Worm (Caenorhabditis elegans) whole organism, early embryonic: ENCODE results near the gene srsx-40.

Source experiments
- B0310.2 ChIP-seq: sonication (generic microtip); optimal IDR thresholded peaks from 2 replicates; lab custom pipeline; 2016; ENCODE audit warnings: mild to moderate bottlenecking, missing genetic modification characterization, missing compliant biosample characterization
- F13C5.2 ChIP-seq: sonication (generic microtip); optimal IDR thresholded peaks from 2 replicates; lab custom pipeline; 2017; ENCODE audit warnings: mild to moderate bottlenecking, missing genetic modification characterization, inconsistent platforms, missing compliant biosample characterization
- aly-1 ChIP-seq: sonication (generic microtip); optimal IDR thresholded peaks from 2 replicates; lab custom pipeline; 2016; ENCODE audit warnings: missing genetic modification characterization, missing compliant biosample characterization
- ama-1 ChIP-seq: fragments of 150-350 bp; optimal IDR thresholded peaks from 2 replicates; lab custom pipeline; 2014
- ceh-13 ChIP-seq: fragments of 200-800 bp; sonication (Bioruptor generic); optimal IDR thresholded peaks from 2 replicates; lab custom pipeline; 2018; ENCODE audit warnings: mild to moderate bottlenecking, missing genetic modification characterization, missing compliant biosample characterization
- ceh-36 ChIP-seq: sonication (generic microtip); optimal IDR thresholded peaks from 2 replicates; lab custom pipeline; 2016; ENCODE audit warnings: missing genetic modification characterization, inconsistent platforms, missing compliant biosample characterization
- ets-7 ChIP-seq: sonication (generic microtip); optimal IDR thresholded peaks from 2 replicates; lab custom pipeline; 2016; ENCODE audit warnings: missing genotype, missing genetic modification characterization, missing compliant biosample characterization
- flt-1 ChIP-seq: fragments of 200-800 bp; sonication (Bioruptor generic); IDR thresholded peaks from 2 replicates; pipeline ENCODE4 v1.3.6; 2022; ENCODE audit warnings: missing genetic modification characterization, missing compliant biosample characterization
- hmbx-1 ChIP-seq: sonication (generic microtip); optimal IDR thresholded peaks from 2 replicates; lab custom pipeline; 2016; ENCODE audit warnings: mild to moderate bottlenecking, missing genetic modification characterization, missing compliant biosample characterization
- hmg-4 ChIP-seq: fragments of 200-800 bp; sonication (Bioruptor generic); optimal IDR thresholded peaks from 2 replicates; lab custom pipeline; 2018; ENCODE audit warnings: mild to moderate bottlenecking, missing genetic modification characterization, missing compliant biosample characterization
- hnd-1 ChIP-seq: sonication (generic microtip); optimal IDR thresholded peaks from 2 replicates; lab custom pipeline; 2016; ENCODE audit warnings: missing genetic modification characterization, missing compliant biosample characterization
- pes-1 ChIP-seq: fragments of 200-800 bp; sonication (Bioruptor generic); IDR thresholded peaks from 2 replicates; pipeline ENCODE4 v1.3.6; 2022; ENCODE audit warnings: missing genetic modification reagents, missing genetic modification characterization, missing compliant biosample characterization
- scrt-1 ChIP-seq: fragments of 200-800 bp; sonication (Bioruptor generic); IDR thresholded peaks from 2 replicates; pipeline ENCODE4 v1.3.6; 2022; ENCODE audit warnings: missing genetic modification characterization, missing compliant biosample characterization
- sea-1 ChIP-seq: fragments of 200-800 bp; sonication (Bioruptor generic); conservative IDR thresholded peaks from 2 replicates; pipeline ENCODE4 v1.3.6; 2022; ENCODE audit warnings: missing genetic modification characterization, missing compliant biosample characterization
- tbx-11 ChIP-seq: fragments of 200-800 bp; sonication (Bioruptor generic); IDR thresholded peaks from 2 replicates; pipeline ENCODE4 v1.3.6; 2022; ENCODE audit warnings: missing genetic modification characterization, missing compliant biosample characterization
- tbx-37 ChIP-seq: fragments of 200-800 bp; sonication (Bioruptor generic); conservative IDR thresholded peaks from 2 replicates; pipeline ENCODE4 v1.3.6; 2022; ENCODE audit warnings: missing genetic modification reagents, missing genetic modification characterization, missing compliant biosample characterization
- tra-4 ChIP-seq: sonication (generic microtip); optimal IDR thresholded peaks from 2 replicates; lab custom pipeline; 2017; ENCODE audit warnings: missing genetic modification characterization, missing compliant biosample characterization

Gene srsx-40

DNA sequence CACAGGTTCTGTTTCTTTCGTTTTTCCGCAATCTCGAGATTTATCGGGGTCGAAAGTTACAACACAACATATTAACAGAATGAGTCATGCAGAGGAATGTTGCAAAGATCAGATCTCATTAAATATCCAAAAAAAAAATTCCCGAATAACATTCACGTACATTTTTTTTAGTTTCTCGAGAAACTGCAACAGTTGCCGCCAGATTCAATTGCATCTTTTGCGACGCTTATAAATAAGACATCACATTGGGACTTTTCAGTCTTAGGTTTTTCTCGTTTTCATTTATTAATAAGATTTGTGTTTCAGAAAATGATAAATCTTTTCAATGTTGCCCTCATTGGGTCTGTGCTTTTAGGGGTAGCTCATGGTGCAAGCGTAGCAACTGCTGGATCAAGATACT is 10.3 kb upstream of the srsx-40 start, which contains the start of gene ZK105.1:
ZK105.1 (plus strand) TSS at position 301 of the 400 bp plus-strand sequence.
- no peak for TF ChIP-seq sea-1 (GFP tag; lab: Robert Waterston, UW)
- TF ChIP-seq tbx-37 (GFP tag; lab: Robert Waterston, UW) = no peak
- no peak for TF ChIP-seq ets-7 (tag; lab: Kevin White, UChicago)
- no peak for TF ChIP-seq F13C5.2 (tag; lab: Kevin White, UChicago)
- TF ChIP-seq ceh-13 (GFP tag; lab: Kevin White, UChicago) = no peak
- TF ChIP-seq hmbx-1 (tag; lab: Kevin White, UChicago) = no peak
- TF ChIP-seq tbx-11 = no peak
- TF ChIP-seq hnd-1 (tag; lab: Kevin White, UChicago) = no peak
- no peak for TF ChIP-seq ceh-36 (tag; lab: Kevin White, UChicago)
- no peak for TF ChIP-seq pes-1 (GFP tag; lab: Robert Waterston, UW)
- no peak for TF ChIP-seq scrt-1
- no peak for TF ChIP-seq B0310.2 (tag; lab: Kevin White, UChicago)
- TF ChIP-seq aly-1 = no peak
- TF ChIP-seq flt-1 (GFP tag; lab: Robert Waterston, UW) = no peak
- no peak for TF ChIP-seq ama-1 (lab: Kevin White, UChicago)
- no peak for TF ChIP-seq tra-4 (tag; lab: Kevin White, UChicago)
- no peak for TF ChIP-seq hmg-4 (GFP tag; lab: Kevin White, UChicago)

DNA sequence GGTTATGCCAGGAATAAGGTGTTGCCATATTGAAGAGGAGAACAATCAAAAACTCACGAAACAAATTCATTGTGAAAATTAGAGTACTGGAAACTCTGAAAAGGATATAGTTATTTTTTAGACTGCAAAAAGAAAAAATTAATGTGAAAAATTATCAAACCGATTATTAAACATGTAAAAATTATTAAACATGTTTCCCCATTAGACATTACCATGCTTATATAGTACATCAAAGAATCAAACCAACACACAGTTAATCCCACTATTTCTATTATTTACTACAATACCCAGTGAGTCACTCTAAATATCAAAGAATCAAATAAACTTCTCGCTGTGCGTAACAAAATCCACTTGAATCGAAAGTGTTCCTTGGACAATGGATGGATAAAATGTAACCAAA is 9.6 kb upstream of the srsx-40 start, which contains the start of gene ZK105.13:
ZK105.13 (minus strand) TSS at position 101 of the 400 bp plus-strand sequence.
- no peak for TF ChIP-seq hmg-4 (GFP tag; lab: Kevin White, UChicago)
- no peak for TF ChIP-seq hmbx-1 (tag; lab: Kevin White, UChicago)
- TF ChIP-seq tra-4 (tag; lab: Kevin White, UChicago) = no peak
- TF ChIP-seq sea-1 (GFP tag; lab: Robert Waterston, UW) = no peak
- TF ChIP-seq hnd-1 (tag; lab: Kevin White, UChicago) = no peak
- TF ChIP-seq ama-1 (lab: Kevin White, UChicago) = no peak
- no peak for TF ChIP-seq tbx-37 (GFP tag; lab: Robert Waterston, UW)
- no peak for TF ChIP-seq scrt-1
- TF ChIP-seq ceh-13 (GFP tag; lab: Kevin White, UChicago) = no peak
- TF ChIP-seq flt-1 (GFP tag; lab: Robert Waterston, UW) = no peak
- TF ChIP-seq ceh-36 (tag; lab: Kevin White, UChicago) = no peak
- TF ChIP-seq tbx-11 = no peak
- no peak for TF ChIP-seq F13C5.2 (tag; lab: Kevin White, UChicago)
- TF ChIP-seq aly-1 = no peak
- TF ChIP-seq B0310.2 (tag; lab: Kevin White, UChicago) = no peak
- TF ChIP-seq pes-1 (GFP tag; lab: Robert Waterston, UW) = no peak
- TF ChIP-seq ets-7 (tag; lab: Kevin White, UChicago) = no peak

- TF ChIP-seq hnd-1 (tag; lab: Kevin White, UChicago) = no peak
- no peak for TF ChIP-seq sea-1 (GFP tag; lab: Robert Waterston, UW)
- TF ChIP-seq hmg-4 (GFP tag; lab: Kevin White, UChicago) = no peak
- TF ChIP-seq ets-7 (tag; lab: Kevin White, UChicago) = no peak
- TF ChIP-seq pes-1 (GFP tag; lab: Robert Waterston, UW) = no peak
- TF ChIP-seq B0310.2 (tag; lab: Kevin White, UChicago) = no peak
- TF ChIP-seq flt-1 (GFP tag; lab: Robert Waterston, UW) = no peak
- no peak for TF ChIP-seq ceh-36 (tag; lab: Kevin White, UChicago)
- no peak for TF ChIP-seq tbx-37 (GFP tag; lab: Robert Waterston, UW)
- no peak for TF ChIP-seq ceh-13 (GFP tag; lab: Kevin White, UChicago)
- TF ChIP-seq tbx-11 = no peak
- no peak for TF ChIP-seq F13C5.2 (tag; lab: Kevin White, UChicago)
- no peak for TF ChIP-seq hmbx-1 (tag; lab: Kevin White, UChicago)
- TF ChIP-seq scrt-1 = no peak
- no peak for TF ChIP-seq tra-4 (tag; lab: Kevin White, UChicago)
- TF ChIP-seq aly-1 = no peak
- TF ChIP-seq ama-1 (lab: Kevin White, UChicago) = no peak
Observed at ce11 chrV:7708525-7708924, 5.1 kb upstream of the srsx-40 start, which contains the start of gene ZK105.11. TSS of gene ZK105.11 (minus strand) at chrV:7708625.

ce11 chrV:7705316-7705715 is 1.9 kb upstream of the srsx-40 start, which contains the start of gene srw-3:
TSS of gene srw-3 (plus strand) at chrV:7705616.
- TF ChIP-seq tbx-37 (GFP tag; lab: Robert Waterston, UW) (no peak), hnd-1 (tag; lab: Kevin White, UChicago) (no peak), ceh-36 (tag; lab: Kevin White, UChicago) (no peak), aly-1 (no peak), hmg-4 (GFP tag; lab: Kevin White, UChicago) (no peak), tbx-11 (no peak), F13C5.2 (tag; lab: Kevin White, UChicago) (no peak), scrt-1 (no peak), tra-4 (tag; lab: Kevin White, UChicago) (no peak), ets-7 (tag; lab: Kevin White, UChicago) (no peak), flt-1 (GFP tag; lab: Robert Waterston, UW) (no peak)

ce11 chrV:7696842-7697241 is 6.6 kb downstream of the srsx-40 start, which contains the start of gene ZK105.3:
TSS of gene ZK105.3 (plus strand) at chrV:7697142.
- TF ChIP-seq flt-1 (GFP tag; lab: Robert Waterston, UW) (no peak), ets-7 (tag; lab: Kevin White, UChicago) (no peak), ama-1 (lab: Kevin White, UChicago) (no peak), sea-1 (GFP tag; lab: Robert Waterston, UW) (no peak), F13C5.2 (tag; lab: Kevin White, UChicago) (no peak), ceh-36 (tag; lab: Kevin White, UChicago) (no peak), aly-1 (no peak), tra-4 (tag; lab: Kevin White, UChicago) (no peak), tbx-11 (no peak), hmg-4 (GFP tag; lab: Kevin White, UChicago) (no peak), scrt-1 (no peak), B0310.2 (tag; lab: Kevin White, UChicago) (no peak), hmbx-1 (tag; lab: Kevin White, UChicago) (no peak), ceh-13 (GFP tag; lab: Kevin White, UChicago) (no peak), tbx-37 (GFP tag; lab: Robert Waterston, UW) (no peak)

- TF ChIP-seq ama-1 (lab: Kevin White, UChicago) (no peak), ceh-36 (tag; lab: Kevin White, UChicago) (no peak), F13C5.2 (tag; lab: Kevin White, UChicago) (no peak), aly-1 (no peak), tra-4 (tag; lab: Kevin White, UChicago) (no peak), hmbx-1 (tag; lab: Kevin White, UChicago) (no peak), sea-1 (GFP tag; lab: Robert Waterston, UW) (no peak), ets-7 (tag; lab: Kevin White, UChicago) (no peak), scrt-1 (no peak), pes-1 (GFP tag; lab: Robert Waterston, UW) (no peak), B0310.2 (tag; lab: Kevin White, UChicago) (no peak), hnd-1 (tag; lab: Kevin White, UChicago) (no peak), ceh-13 (GFP tag; lab: Kevin White, UChicago) (no peak)
Observed at ce11 chrV:7693394-7693793, 10.0 kb downstream of the srsx-40 start, which contains the start of gene C12D5.10. TSS of gene C12D5.10 (minus strand) at chrV:7693494.
